Worm (Caenorhabditis elegans) whole organism, young adult: ENCODE measurements around the gene irld-25.

Experiments used
- B0019.2 ChIP-seq: fragments of 200-800 bp; sonication (Bioruptor generic); conservative IDR thresholded peaks from 2 replicates; pipeline ENCODE4 v1.3.6; 2022; ENCODE audit warnings: missing genetic modification reagents, missing genetic modification characterization, missing compliant biosample characterization
- B0035.1 ChIP-seq: sonication (generic microtip); optimal IDR thresholded peaks from 2 replicates; lab custom pipeline; 2016; ENCODE audit warnings: missing genetic modification characterization, mild to moderate bottlenecking, missing compliant biosample characterization, missing genotype, missing genetic modification reagents
- B0336.3 ChIP-seq: fragments of 200-800 bp; sonication (Bioruptor generic); IDR thresholded peaks from 2 replicates; pipeline ENCODE4 v1.3.6; 2022; ENCODE audit warnings: missing genetic modification characterization, missing compliant biosample characterization
- F37B4.10 ChIP-seq: fragments of 200-800 bp; sonication (Bioruptor generic); IDR thresholded peaks from 2 replicates; pipeline ENCODE4 v1.3.6; 2022; ENCODE audit warnings: missing genetic modification characterization, missing compliant biosample characterization
- F57A8.1 ChIP-seq: fragments of 200-800 bp; sonication (Bioruptor generic); optimal IDR thresholded peaks from 2 replicates; lab custom pipeline; 2018; ENCODE audit warnings: mild to moderate bottlenecking, missing genetic modification characterization, moderate library complexity, missing compliant biosample characterization
- F57C9.4 ChIP-seq: sonication (generic microtip); optimal IDR thresholded peaks from 2 replicates; lab custom pipeline; 2017; ENCODE audit warnings: mild to moderate bottlenecking, missing genetic modification characterization, missing compliant biosample characterization
- K12H6.12 ChIP-seq: fragments of 200-800 bp; sonication (Bioruptor generic); optimal IDR thresholded peaks from 2 replicates; lab custom pipeline; 2018; ENCODE audit warnings: mild to moderate bottlenecking, missing genetic modification characterization, missing compliant biosample characterization
- T07F8.4 ChIP-seq: sonication (generic microtip); optimal IDR thresholded peaks from 2 replicates; lab custom pipeline; 2016; ENCODE audit warnings: mild to moderate bottlenecking, missing genetic modification characterization, moderate library complexity, missing compliant biosample characterization
- Y53G8AR.9 ChIP-seq: fragments of 200-800 bp; sonication (Bioruptor generic); conservative IDR thresholded peaks from 2 replicates; pipeline ENCODE4 v1.3.6; 2022; ENCODE audit warnings: missing genetic modification reagents, missing genetic modification characterization, missing compliant biosample characterization
- akir-1 ChIP-seq: fragments of 200-800 bp; sonication (Bioruptor generic); optimal IDR thresholded peaks from 2 replicates; lab custom pipeline; 2018; ENCODE audit warnings: mild to moderate bottlenecking, missing genetic modification characterization, moderate library complexity, missing compliant biosample characterization
- ama-1 ChIP-seq, 3 experiments: fragments of 150-350 bp in 1 of 3; sonication (generic microtip) in 2 of 3; optimal IDR thresholded peaks; 2 replicates each; lab custom pipeline; 2014 to 2018; ENCODE audit warnings: missing biosample characterization in 2 of 3, missing genetic modification characterization in 2 of 3, missing genetic modification reagents in 2 of 3
- aptf-2 ChIP-seq: fragments of 200-800 bp; sonication (Bioruptor generic); conservative IDR thresholded peaks from 2 replicates; pipeline ENCODE4 v1.3.6; 2022; ENCODE audit warnings: missing genetic modification reagents, missing genetic modification characterization, missing compliant biosample characterization
- attf-3 ChIP-seq: fragments of 200-800 bp; sonication (Bioruptor generic); conservative IDR thresholded peaks from 2 replicates; pipeline ENCODE4 v1.3.6; 2022; ENCODE audit warnings: missing genetic modification reagents, missing genetic modification characterization, missing compliant biosample characterization
- bed-1 ChIP-seq: fragments of 200-800 bp; sonication (Bioruptor generic); IDR thresholded peaks from 2 replicates; pipeline ENCODE4 v1.3.6; 2022; ENCODE audit warnings: missing genetic modification reagents, missing genetic modification characterization, missing compliant biosample characterization
- bed-2 ChIP-seq: fragments of 200-800 bp; sonication (Bioruptor generic); IDR thresholded peaks from 2 replicates; pipeline ENCODE4 v1.3.6; 2022; ENCODE audit warnings: missing genetic modification reagents, missing genetic modification characterization, missing compliant biosample characterization
- ceh-27 ChIP-seq: fragments of 200-800 bp; sonication (Bioruptor generic); optimal IDR thresholded peaks from 2 replicates; lab custom pipeline; 2018; ENCODE audit warnings: mild to moderate bottlenecking, missing genetic modification characterization, moderate library complexity, missing compliant biosample characterization
- ceh-40 ChIP-seq: fragments of 200-800 bp; sonication (Bioruptor generic); IDR thresholded peaks from 2 replicates; pipeline ENCODE4 v1.3.6; 2022; ENCODE audit warnings: missing genetic modification characterization, missing compliant biosample characterization
- chd-7 ChIP-seq: sonication (generic microtip); optimal IDR thresholded peaks from 2 replicates; lab custom pipeline; 2016; ENCODE audit warnings: mild to moderate bottlenecking, missing genetic modification characterization, moderate library complexity, missing compliant biosample characterization
- dpl-1 ChIP-seq: fragments of 150-350 bp; optimal IDR thresholded peaks from 2 replicates; lab custom pipeline; 2014; ENCODE audit warnings: missing biosample characterization, missing genetic modification reagents, missing genetic modification characterization
- egl-18 ChIP-seq: fragments of 200-800 bp; sonication (Bioruptor generic); IDR thresholded peaks from 2 replicates; pipeline ENCODE4 v1.3.6; 2022; ENCODE audit warnings: missing genetic modification reagents, missing genetic modification characterization, missing compliant biosample characterization
- egrh-3 ChIP-seq: fragments of 200-800 bp; sonication (Bioruptor generic); IDR thresholded peaks from 2 replicates; pipeline ENCODE4 v1.3.6; 2022; ENCODE audit warnings: missing genetic modification reagents, missing genetic modification characterization, missing compliant biosample characterization
- ekl-4 ChIP-seq: fragments of 200-800 bp; sonication (Bioruptor generic); IDR thresholded peaks from 2 replicates; pipeline ENCODE4 v1.3.6; 2022; ENCODE audit warnings: missing genetic modification reagents, missing genetic modification characterization, missing compliant biosample characterization
- ets-4 ChIP-seq: fragments of 200-800 bp; sonication (Bioruptor generic); optimal IDR thresholded peaks from 2 replicates; lab custom pipeline; 2018; ENCODE audit warnings: mild to moderate bottlenecking, missing genetic modification characterization, missing compliant biosample characterization
- fkh-3 ChIP-seq: sonication (generic microtip); optimal IDR thresholded peaks from 2 replicates; lab custom pipeline; 2016; ENCODE audit warnings: mild to moderate bottlenecking, missing genetic modification characterization, missing compliant biosample characterization
- lag-1 ChIP-seq: fragments of 200-800 bp; sonication (Bioruptor generic); IDR thresholded peaks from 2 replicates; pipeline ENCODE4 v1.3.6; 2022; ENCODE audit warnings: missing genetic modification reagents, missing genetic modification characterization, missing compliant biosample characterization
- lin-35 ChIP-seq, 3 experiments: fragments of 150-350 bp in 2 of 3; sonication (generic microtip) in 1 of 3; optimal IDR thresholded peaks; 2 replicates each; lab custom pipeline; 2014 to 2018; ENCODE audit warnings: missing biosample characterization in 3 of 3, missing genetic modification characterization in 3 of 3, missing genetic modification reagents in 3 of 3
- lin-40 ChIP-seq: sonication (generic microtip); optimal IDR thresholded peaks from 2 replicates; lab custom pipeline; 2016; ENCODE audit warnings: missing genetic modification characterization, mild to moderate bottlenecking, missing compliant biosample characterization, missing genotype, missing genetic modification reagents
- lir-1 ChIP-seq: fragments of 200-800 bp; sonication (Bioruptor generic); conservative IDR thresholded peaks from 2 replicates; pipeline ENCODE4 v1.3.6; 2022; ENCODE audit warnings: missing genetic modification reagents, missing genetic modification characterization, missing compliant biosample characterization
- lsl-1 ChIP-seq: fragments of 200-800 bp; sonication (Bioruptor generic); optimal IDR thresholded peaks from 2 replicates; lab custom pipeline; 2018; ENCODE audit warnings: mild to moderate bottlenecking, missing genetic modification characterization, moderate library complexity, missing compliant biosample characterization
- madf-8 ChIP-seq: fragments of 200-800 bp; sonication (Bioruptor generic); conservative IDR thresholded peaks from 2 replicates; pipeline ENCODE4 v1.3.6; 2022; ENCODE audit warnings: missing genetic modification reagents, missing genetic modification characterization, missing compliant biosample characterization
- mel-28 ChIP-seq: sonication (generic microtip); optimal IDR thresholded peaks from 2 replicates; lab custom pipeline; 2016; ENCODE audit warnings: borderline replicate concordance, mild to moderate bottlenecking, missing genetic modification characterization, missing compliant biosample characterization
- mes-4 ChIP-seq: sonication (generic microtip); optimal IDR thresholded peaks from 2 replicates; lab custom pipeline; 2016; ENCODE audit warnings: missing genotype, missing genetic modification characterization, missing compliant biosample characterization
- nfya-1 ChIP-seq: sonication (generic microtip); optimal IDR thresholded peaks from 2 replicates; lab custom pipeline; 2017; ENCODE audit warnings: antibody characterized with exemption, missing compliant biosample characterization, missing genetic modification characterization, borderline replicate concordance; ENCODE audit not compliant: insufficient read depth
- nfyb-1 ChIP-seq: fragments of 200-800 bp; sonication (Bioruptor generic); IDR thresholded peaks from 2 replicates; pipeline ENCODE4 v1.3.6; 2022; ENCODE audit warnings: missing genetic modification reagents, missing genetic modification characterization, missing compliant biosample characterization
- nhr-120 ChIP-seq: fragments of 200-800 bp; sonication (Bioruptor generic); IDR thresholded peaks from 2 replicates; pipeline ENCODE4 v1.3.6; 2022; ENCODE audit warnings: missing genetic modification characterization, missing compliant biosample characterization
- nhr-27 ChIP-seq: fragments of 200-800 bp; sonication (Bioruptor generic); optimal IDR thresholded peaks from 2 replicates; lab custom pipeline; 2018; ENCODE audit warnings: mild to moderate bottlenecking, missing genetic modification characterization, moderate library complexity, missing compliant biosample characterization
- pbrm-1 ChIP-seq: fragments of 200-800 bp; sonication (Bioruptor generic); IDR thresholded peaks from 2 replicates; pipeline ENCODE4 v1.3.6; 2022; ENCODE audit warnings: missing genetic modification reagents, missing genetic modification characterization, missing compliant biosample characterization
- rec-8 ChIP-seq, 2 experiments: sonication (generic microtip); optimal IDR thresholded peaks; 2 replicates each; lab custom pipeline; 2016; ENCODE audit warnings: mild to moderate bottlenecking in 2 of 2, missing genetic modification characterization in 2 of 2, missing genetic modification reagents in 2 of 2, missing genotype in 2 of 2, missing biosample characterization in 1 of 2, missing compliant biosample characterization in 1 of 2, moderate library complexity in 1 of 2
- rpc-1 ChIP-seq, 2 experiments: fragments of 150-350 bp in 1 of 2; sonication (generic microtip) in 1 of 2; optimal IDR thresholded peaks; 2 replicates each; lab custom pipeline; 2014 to 2018; ENCODE audit warnings: missing biosample characterization in 1 of 2, missing genetic modification characterization in 1 of 2, missing genetic modification reagents in 1 of 2, missing genotype in 1 of 2
- sdz-38 ChIP-seq: sonication (generic microtip); optimal IDR thresholded peaks from 2 replicates; lab custom pipeline; 2016; ENCODE audit warnings: missing genotype, missing genetic modification characterization, missing compliant biosample characterization
- snpc-1.3 ChIP-seq: sonication (generic microtip); optimal IDR thresholded peaks from 2 replicates; lab custom pipeline; 2017; ENCODE audit warnings: missing genetic modification characterization, mild to moderate bottlenecking, missing compliant biosample characterization, antibody characterized with exemption, moderate library complexity, missing genotype, missing genetic modification reagents; ENCODE audit not compliant: insufficient read depth
- tbp1 ChIP-seq: fragments of 200-800 bp; sonication (Bioruptor generic); optimal IDR thresholded peaks from 2 replicates; lab custom pipeline; 2018; ENCODE audit warnings: mild to moderate bottlenecking, missing genetic modification characterization, missing compliant biosample characterization
- tbx-9 ChIP-seq: sonication (generic microtip); optimal IDR thresholded peaks from 2 replicates; lab custom pipeline; 2016; ENCODE audit warnings: borderline replicate concordance, missing genetic modification characterization, inconsistent platforms, missing compliant biosample characterization
- unc-130 ChIP-seq: sonication (generic microtip); optimal IDR thresholded peaks from 2 replicates; lab custom pipeline; 2016; ENCODE audit warnings: missing genetic modification reagents, missing genetic modification characterization, missing compliant biosample characterization
- zfh-2 ChIP-seq: fragments of 200-800 bp; sonication (Bioruptor generic); conservative IDR thresholded peaks from 2 replicates; pipeline ENCODE4 v1.3.6; 2022; ENCODE audit warnings: missing genetic modification reagents, missing genetic modification characterization, missing compliant biosample characterization

Gene irld-25

DNA sequence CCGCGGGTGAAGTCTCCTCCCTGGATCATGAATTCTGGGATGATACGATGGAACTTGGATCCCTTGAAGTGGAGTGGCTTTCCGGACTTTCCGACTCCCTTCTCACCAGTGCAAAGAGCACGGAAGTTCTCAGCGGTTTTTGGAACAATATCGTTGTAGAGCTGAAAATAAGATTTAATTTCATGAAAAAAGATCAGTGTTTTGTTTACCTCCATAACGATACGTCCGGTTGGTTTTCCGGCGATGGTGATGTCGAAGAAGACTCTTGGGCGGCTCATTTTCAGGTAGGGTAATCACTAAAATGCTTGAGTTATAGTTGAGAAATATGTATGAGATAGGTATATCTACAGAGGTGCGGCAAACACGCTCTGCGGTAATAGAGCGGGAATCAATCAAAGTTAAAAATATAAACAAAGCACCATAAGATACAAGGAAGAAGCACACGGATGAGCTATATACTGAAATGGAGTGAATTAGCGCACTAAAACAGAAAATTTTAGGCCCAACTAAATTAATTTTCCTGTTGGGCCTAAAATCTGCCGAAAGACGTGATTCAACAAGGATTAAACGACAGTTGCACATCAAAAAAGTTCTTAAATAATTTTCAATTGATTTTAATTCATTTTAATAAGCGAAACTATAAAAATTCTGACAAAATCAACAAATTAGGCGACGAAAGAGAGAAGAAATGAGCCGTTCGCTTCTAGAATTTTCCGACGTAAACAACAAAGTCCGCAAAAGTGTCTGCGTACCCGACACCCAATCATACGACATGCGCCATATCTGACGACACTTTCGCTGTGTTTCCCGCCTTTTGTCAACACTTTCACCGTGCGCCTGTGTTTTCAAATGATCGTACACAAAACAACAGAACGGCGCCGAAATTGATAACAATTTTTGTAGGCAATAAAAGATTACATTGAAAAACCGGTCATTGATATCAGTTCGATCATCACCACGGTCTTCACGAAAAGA lies 34.1 kb upstream of the irld-25 start, which contains the start of the genes cyn-7 and bath-36 (continued):
- TF ChIP-seq snpc-1.3: peak; percentile 38
- no peak for TF ChIP-seq aptf-2
- TF ChIP-seq F37B4.10 (GFP tag; lab: Robert Waterston, UW): no peak
- no peak for TF ChIP-seq lag-1 (GFP tag; lab: Robert Waterston, UW)
- peak; percentile 52 for TF ChIP-seq ekl-4
- no peak for TF ChIP-seq B0035.1 (tag; lab: Kevin White, UChicago)
- peak; percentile 55; the same call in 1 of the 2 replicates for TF ChIP-seq B0336.3
- TF ChIP-seq fkh-3 (tag; lab: Kevin White, UChicago): no peak
- 0 out of 2 replicates have a peak, but pooled peaks have one; percentile 25 for TF ChIP-seq B0019.2
- TF ChIP-seq lir-1: peak; percentile 70
- TF ChIP-seq K12H6.12 (tag; lab: Kevin White, UChicago): peak; percentile 1
- no peak for TF ChIP-seq sdz-38
- peak; percentile 85 for TF ChIP-seq lin-40 (tag; lab: Kevin White, UChicago)
- no peak for TF ChIP-seq bed-2 (GFP tag; lab: Robert Waterston, UW)
- TF ChIP-seq egl-18 (GFP tag; lab: Robert Waterston, UW): no peak
- peak; percentile 54 for TF ChIP-seq tbp1 (GFP tag; lab: Kevin White, UChicago)
- no peak for TF ChIP-seq tbx-9 (tag; lab: Kevin White, UChicago)
- TF ChIP-seq nhr-120 (GFP tag; lab: Robert Waterston, UW): no peak
- TF ChIP-seq pbrm-1 (GFP tag; lab: Robert Waterston, UW): peak; percentile 81
- TF ChIP-seq lsl-1 (GFP tag; lab: Kevin White, UChicago): peak; percentile 49
- TF ChIP-seq mel-28 (tag; lab: Kevin White, UChicago): no peak
- no peak for TF ChIP-seq bed-1 (GFP tag; lab: Robert Waterston, UW)
- TF ChIP-seq madf-8 (GFP tag; lab: Robert Waterston, UW): peak; percentile 67
- TF ChIP-seq chd-7: no peak
- no peak for TF ChIP-seq ceh-27
- peak in 1 of 3 experiments; percentile 66 for TF ChIP-seq lin-35 (GFP tag; optimal IDR thresholded peaks at IDR 0.05; lab: Kevin White, UChicago)
- TF ChIP-seq ets-4 (GFP tag; lab: Kevin White, UChicago): peak; percentile 10
- peak; percentile 52 for TF ChIP-seq dpl-1 (GFP tag; lab: Kevin White, UChicago)
- no peak for TF ChIP-seq zfh-2
- no peak; the same call in 1 of the 2 replicates for TF ChIP-seq attf-3 (GFP tag; lab: Robert Waterston, UW)
- TF ChIP-seq egrh-3 (GFP tag; lab: Robert Waterston, UW): no peak
- TF ChIP-seq mes-4 (tag; lab: Kevin White, UChicago): no peak
- TF ChIP-seq T07F8.4 (tag; lab: Kevin White, UChicago): no peak
- no peak for TF ChIP-seq ceh-40 (GFP tag; lab: Robert Waterston, UW)
- no peak for TF ChIP-seq unc-130
- no peak for TF ChIP-seq F57C9.4 (tag; lab: Kevin White, UChicago)
- no peak for TF ChIP-seq rec-8 (tag; optimal IDR thresholded peaks at IDR 0.05; lab: Kevin White, UChicago)
- no peak for TF ChIP-seq nfya-1
- TF ChIP-seq akir-1 (GFP tag; lab: Kevin White, UChicago): no peak
- TF ChIP-seq F57A8.1 (GFP tag; lab: Kevin White, UChicago): no peak
- no peak for TF ChIP-seq ama-1 (optimal IDR thresholded peaks at IDR 0.05; lab: Kevin White, UChicago)
- no peak for TF ChIP-seq ama-1 (GFP tag; optimal IDR thresholded peaks at IDR 0.05; lab: Kevin White, UChicago)
- 0 out of 2 replicates have a peak, but pooled peaks have one; percentile 7 for TF ChIP-seq Y53G8AR.9 (GFP tag; lab: Robert Waterston, UW)
- TF ChIP-seq nhr-27 (tag; lab: Kevin White, UChicago): no peak
- TF ChIP-seq nfyb-1 (GFP tag; lab: Robert Waterston, UW): peak; percentile 53; the same call in 1 of the 2 replicates
- TF ChIP-seq rpc-1 (optimal IDR thresholded peaks at IDR 0.05; lab: Kevin White, UChicago): peak; percentile 28
- no peak for TF ChIP-seq rpc-1 (tag; optimal IDR thresholded peaks at IDR 0.05; lab: Kevin White, UChicago)
